Fruit fly (Drosophila melanogaster) whole organism, embryonic: ENCODE results near the gene Appl.

Experiments used
- Abd-B ChIP-seq: fragments of 200-800 bp; sonication (Bioruptor generic); optimal IDR thresholded peaks from 2 replicates; lab custom pipeline; 2018; ENCODE audit warnings: missing biosample characterization, mild to moderate bottlenecking, missing genetic modification characterization, moderate library complexity
- Antp ChIP-seq: fragments of 200-800 bp; sonication (Bioruptor generic); optimal IDR thresholded peaks from 3 replicates; lab custom pipeline; 2016; ENCODE audit warnings: missing biosample characterization, missing genetic modification characterization
- Bgb ChIP-seq: fragments of 200-800 bp; sonication (Bioruptor generic); IDR thresholded peaks from 2 replicates; pipeline ENCODE4 v1.3.6; 2022; ENCODE audit warnings: missing biosample characterization, missing genetic modification characterization; ENCODE audit not compliant: partially characterized antibody
- CG10274 ChIP-seq: fragments of 200-800 bp; sonication (Bioruptor generic); optimal IDR thresholded peaks from 3 replicates; lab custom pipeline; 2017; ENCODE audit warnings: missing biosample characterization, mild to moderate bottlenecking, missing genetic modification characterization
- CG10431 ChIP-seq: fragments of 200-800 bp; sonication (Bioruptor generic); optimal IDR thresholded peaks from 3 replicates; lab custom pipeline; 2018; ENCODE audit warnings: missing biosample characterization, mild to moderate bottlenecking, missing genetic modification characterization
- CG10565 ChIP-seq: fragments of 200-800 bp; sonication (Bioruptor generic); optimal IDR thresholded peaks from 3 replicates; lab custom pipeline; 2016; ENCODE audit warnings: missing biosample characterization, mild to moderate bottlenecking, missing genetic modification characterization
- CG12236 ChIP-seq: fragments of 200-800 bp; sonication (Bioruptor generic); optimal IDR thresholded peaks from 2 replicates; lab custom pipeline; 2016; ENCODE audit warnings: missing biosample characterization, missing genetic modification characterization
- CG12744 ChIP-seq: fragments of 200-800 bp; sonication (Bioruptor generic); optimal IDR thresholded peaks from 2 replicates; lab custom pipeline; 2016; ENCODE audit warnings: missing biosample characterization, missing genetic modification characterization
- CG14050 ChIP-seq: fragments of 200-800 bp; sonication (Bioruptor generic); IDR thresholded peaks from 3 replicates; pipeline ENCODE4 v1.3.6; 2022; ENCODE audit warnings: missing biosample characterization, missing genetic modification characterization
- CG15269 ChIP-seq: fragments of 200-800 bp; sonication (Bioruptor generic); optimal IDR thresholded peaks from 2 replicates; lab custom pipeline; 2018; ENCODE audit warnings: missing biosample characterization, mild to moderate bottlenecking, missing genetic modification characterization, moderate library complexity
- CG17829 ChIP-seq: fragments of 200-800 bp; optimal IDR thresholded peaks from 2 replicates; lab custom pipeline; 2019; ENCODE audit warnings: missing biosample characterization, mild to moderate bottlenecking, missing genetic modification characterization, moderate library complexity
- CG18262 ChIP-seq: fragments of 200-800 bp; optimal IDR thresholded peaks from 3 replicates; lab custom pipeline; 2019; ENCODE audit warnings: missing biosample characterization, mild to moderate bottlenecking, missing genetic modification characterization, moderate library complexity
- CG31441 ChIP-seq: fragments of 200-800 bp; sonication (Bioruptor generic); IDR thresholded peaks from 2 replicates; pipeline ENCODE4 v1.3.6; 2022; ENCODE audit warnings: missing biosample characterization, missing genetic modification characterization
- CG3281 ChIP-seq: fragments of 200-800 bp; sonication (Bioruptor generic); optimal IDR thresholded peaks from 3 replicates; lab custom pipeline; 2017; ENCODE audit warnings: missing biosample characterization, mild to moderate bottlenecking, missing genetic modification characterization
- CG33557 ChIP-seq: fragments of 200-800 bp; sonication (Bioruptor generic); optimal IDR thresholded peaks from 2 replicates; lab custom pipeline; 2019; ENCODE audit warnings: missing biosample characterization, mild to moderate bottlenecking, missing genetic modification characterization, moderate library complexity
- CG43689 ChIP-seq: fragments of 200-800 bp; sonication (Bioruptor generic); IDR thresholded peaks from 2 replicates; pipeline ENCODE4 v1.3.6; 2022; ENCODE audit warnings: missing biosample characterization, missing genetic modification characterization
- CG4854 ChIP-seq: fragments of 200-800 bp; sonication (Bioruptor generic); optimal IDR thresholded peaks from 2 replicates; lab custom pipeline; 2016; ENCODE audit warnings: missing biosample characterization, missing genetic modification characterization, inconsistent platforms
- CG7357 ChIP-seq: fragments of 200-800 bp; sonication (Bioruptor generic); IDR thresholded peaks from 3 replicates; pipeline ENCODE4 v1.3.6; 2022; ENCODE audit warnings: missing biosample characterization, missing genetic modification characterization
- CG8290 ChIP-seq, 3 experiments: fragments of 200-800 bp; sonication (Bioruptor generic); optimal IDR thresholded peaks; 2 replicates each; lab custom pipeline; 2016 to 2019; ENCODE audit warnings: missing biosample characterization in 3 of 3, missing genetic modification characterization in 3 of 3, mild to moderate bottlenecking in 2 of 3, moderate library complexity in 1 of 3
- CG8388 ChIP-seq: fragments of 200-800 bp; sonication (Bioruptor generic); optimal IDR thresholded peaks from 2 replicates; lab custom pipeline; 2019; ENCODE audit warnings: missing biosample characterization, mild to moderate bottlenecking, missing genetic modification characterization, moderate library complexity
- CG9609 ChIP-seq: fragments of 200-800 bp; sonication (Bioruptor generic); optimal IDR thresholded peaks from 3 replicates; lab custom pipeline; 2016; ENCODE audit warnings: missing biosample characterization, missing genetic modification characterization
- Chrac-16 ChIP-seq: fragments of 200-800 bp; sonication (Bioruptor generic); optimal IDR thresholded peaks from 3 replicates; lab custom pipeline; 2016; ENCODE audit warnings: missing biosample characterization, missing genetic modification characterization
- Dp ChIP-seq: fragments of 200-800 bp; sonication (Bioruptor generic); optimal IDR thresholded peaks from 2 replicates; lab custom pipeline; 2018; ENCODE audit warnings: missing biosample characterization, mild to moderate bottlenecking, missing genetic modification characterization, moderate library complexity
- Fer3 ChIP-seq: fragments of 200-800 bp; sonication (Bioruptor generic); optimal IDR thresholded peaks from 2 replicates; lab custom pipeline; 2018; ENCODE audit warnings: missing biosample characterization, mild to moderate bottlenecking, missing genetic modification characterization, moderate library complexity
- Hr78 ChIP-seq, 2 experiments: fragments of 200-800 bp in 1 of 2; fragments of >200 bp in 1 of 2; sonication (Bioruptor generic) in 1 of 2; optimal IDR thresholded peaks; 2 replicates each; lab custom pipeline; 2017 to 2019; ENCODE audit warnings: missing biosample characterization in 2 of 2, missing genetic modification characterization in 2 of 2, mild to moderate bottlenecking in 1 of 2, moderate library complexity in 1 of 2
- Lim3 ChIP-seq: fragments of 200-800 bp; sonication (Bioruptor generic); IDR thresholded peaks from 2 replicates; pipeline ENCODE4 v1.3.6; 2022; ENCODE audit warnings: missing biosample characterization, missing genetic modification characterization
- Oaz ChIP-seq: fragments of 200-800 bp; sonication (Bioruptor generic); IDR thresholded peaks from 2 replicates; pipeline ENCODE4 v1.3.6; 2022; ENCODE audit warnings: missing biosample characterization, missing genetic modification characterization
- Opbp ChIP-seq: fragments of 200-800 bp; sonication (Bioruptor generic); IDR thresholded peaks from 3 replicates; pipeline ENCODE4 v1.3.6; 2022; ENCODE audit warnings: missing biosample characterization, missing genetic modification characterization; ENCODE audit not compliant: partially characterized antibody
- Tbp ChIP-seq: fragments of >200 bp; optimal IDR thresholded peaks from 2 replicates; lab custom pipeline; 2018; ENCODE audit warnings: missing biosample characterization, missing genetic modification characterization
- ab ChIP-seq: fragments of 200-800 bp; sonication (Bioruptor generic); optimal IDR thresholded peaks from 2 replicates; lab custom pipeline; 2016; ENCODE audit warnings: missing biosample characterization, missing genetic modification characterization
- amos ChIP-seq: fragments of 200-800 bp; sonication (Bioruptor generic); IDR thresholded peaks from 2 replicates; pipeline ENCODE4 v1.3.6; 2022; ENCODE audit warnings: missing biosample characterization, missing genetic modification characterization; ENCODE audit not compliant: partially characterized antibody
- br ChIP-seq: fragments of >200 bp; optimal IDR thresholded peaks from 2 replicates; lab custom pipeline; 2017
- cas ChIP-seq: fragments of 200-800 bp; sonication (Bioruptor generic); IDR thresholded peaks from 2 replicates; pipeline ENCODE4 v1.3.6; 2022; ENCODE audit warnings: missing biosample characterization, missing genetic modification characterization
- cg ChIP-seq: fragments of 200-800 bp; sonication (Bioruptor generic); optimal IDR thresholded peaks from 3 replicates; lab custom pipeline; 2019; ENCODE audit warnings: missing biosample characterization, mild to moderate bottlenecking, missing genetic modification characterization, moderate library complexity
- danr ChIP-seq: fragments of 200-800 bp; sonication (Bioruptor generic); IDR thresholded peaks from 2 replicates; pipeline ENCODE4 v1.3.6; 2022; ENCODE audit warnings: missing biosample characterization, missing genetic modification characterization
- fd102C ChIP-seq: fragments of 200-800 bp; sonication (Bioruptor generic); optimal IDR thresholded peaks from 2 replicates; lab custom pipeline; 2018; ENCODE audit warnings: missing biosample characterization, mild to moderate bottlenecking, missing genetic modification characterization, moderate library complexity
- insv ChIP-seq, 2 experiments: fragments of 200-800 bp; sonication (Bioruptor generic); optimal IDR thresholded peaks; 3 replicates each; lab custom pipeline; 2016 to 2018; ENCODE audit warnings: missing biosample characterization in 2 of 2, missing genetic modification characterization in 2 of 2
- inv ChIP-seq: fragments of 200-800 bp; sonication (Bioruptor generic); IDR thresholded peaks from 2 replicates; pipeline ENCODE4 v1.3.6; 2022; ENCODE audit warnings: missing biosample characterization, missing genetic modification characterization; ENCODE audit not compliant: partially characterized antibody
- mirr ChIP-seq: fragments of 200-800 bp; sonication (Bioruptor generic); optimal IDR thresholded peaks from 3 replicates; lab custom pipeline; 2018; ENCODE audit warnings: missing biosample characterization, mild to moderate bottlenecking, missing genetic modification characterization
- mld ChIP-seq: fragments of 200-800 bp; sonication (Bioruptor generic); IDR thresholded peaks from 3 replicates; pipeline ENCODE4 v1.3.6; 2022; ENCODE audit warnings: missing biosample characterization, missing genetic modification characterization; ENCODE audit not compliant: partially characterized antibody
- nmo ChIP-seq: fragments of 200-800 bp; sonication (Bioruptor generic); optimal IDR thresholded peaks from 2 replicates; lab custom pipeline; 2018; ENCODE audit warnings: missing biosample characterization, mild to moderate bottlenecking, missing genetic modification characterization, moderate library complexity
- pan ChIP-seq, 4 experiments: fragments of >200 bp in 3 of 4; fragments of 200-800 bp in 1 of 4; sonication (Bioruptor generic) in 1 of 4; optimal IDR thresholded peaks in 3 of 4; IDR thresholded peaks in 1 of 4; 2 replicates each; pipeline versions ENCODE4 v1.3.6 to Lab custom; 2017 to 2022; ENCODE audit warnings: missing biosample characterization in 2 of 4, missing genetic modification characterization in 2 of 4, mixed read lengths in 1 of 4
- pb ChIP-seq: fragments of 200-800 bp; sonication (Bioruptor generic); optimal IDR thresholded peaks from 3 replicates; lab custom pipeline; 2016; ENCODE audit warnings: missing biosample characterization, missing genetic modification characterization
- sd ChIP-seq: fragments of 200-800 bp; sonication (Bioruptor generic); optimal IDR thresholded peaks from 3 replicates; lab custom pipeline; 2018; ENCODE audit warnings: missing biosample characterization, mild to moderate bottlenecking, missing genetic modification characterization, moderate library complexity
- seq ChIP-seq: fragments of 200-800 bp; sonication (Bioruptor generic); IDR thresholded peaks from 2 replicates; pipeline ENCODE4 v1.3.6; 2022; ENCODE audit warnings: missing biosample characterization, missing genetic modification characterization
- sob ChIP-seq: fragments of 200-800 bp; sonication (Bioruptor generic); IDR thresholded peaks from 2 replicates; pipeline ENCODE4 v1.3.6; 2022; ENCODE audit warnings: missing biosample characterization, missing genetic modification characterization
- tx ChIP-seq: fragments of 200-800 bp; sonication (Bioruptor generic); optimal IDR thresholded peaks from 2 replicates; lab custom pipeline; 2016; ENCODE audit warnings: missing biosample characterization, missing genetic modification characterization
- usp ChIP-seq: fragments of >200 bp; optimal IDR thresholded peaks from 2 replicates; lab custom pipeline; 2017; ENCODE audit warnings: missing biosample characterization, missing genetic modification characterization
- vfl ChIP-seq: fragments of 200-800 bp; sonication (Bioruptor generic); optimal IDR thresholded peaks from 2 replicates; lab custom pipeline; 2016; ENCODE audit warnings: missing biosample characterization, missing genetic modification characterization
- wdn ChIP-seq: fragments of 200-800 bp; sonication (Bioruptor generic); IDR thresholded peaks from 2 replicates; pipeline ENCODE4 v1.3.6; 2022; ENCODE audit warnings: missing biosample characterization, missing genetic modification characterization

Gene Appl

dm6 chrX:526479-527071 lies 3.7 kb upstream of the Appl start (continued):
- TF ChIP-seq CG17829 (tag; lab: Kevin White, UChicago) (peak; percentile 83), Abd-B (GFP tag; lab: Kevin White, UChicago) (no peak), CG33557 (GFP tag; lab: Kevin White, UChicago) (peak; percentile 69), fd102C (peak; percentile 97), mld (GFP tag; lab: Robert Waterston, UW) (no peak), tx (GFP tag; lab: Kevin White, UChicago) (peak; percentile 44), cas (GFP tag; lab: Robert Waterston, UW) (no peak), danr (GFP tag; lab: Robert Waterston, UW) (no peak), Fer3 (tag; lab: Kevin White, UChicago) (no peak), mirr (GFP tag; lab: Kevin White, UChicago) (no peak), CG8290 (GFP tag; optimal IDR thresholded peaks at IDR 0.05; lab: Kevin White, UChicago) (peak; percentile 42), CG8290 (tag; optimal IDR thresholded peaks at IDR 0.05; lab: Kevin White, UChicago) (peak in 1 of 2 experiments; percentile 8), Lim3 (GFP tag; lab: Robert Waterston, UW) (no peak), CG3281 (GFP tag; lab: Kevin White, UChicago) (no peak), CG18262 (tag; lab: Kevin White, UChicago) (peak; percentile 83), Opbp (GFP tag; lab: Robert Waterston, UW) (no peak), CG10274 (GFP tag; lab: Kevin White, UChicago) (no peak), Oaz (no peak), pb (GFP tag; lab: Kevin White, UChicago) (no peak), Bgb (no peak), CG4854 (GFP tag; lab: Kevin White, UChicago) (no peak), CG15269 (tag; lab: Kevin White, UChicago) (no peak), CG7357 (no peak), CG9609 (GFP tag; lab: Kevin White, UChicago) (peak; percentile 47), CG10565 (GFP tag; lab: Kevin White, UChicago) (no peak), Tbp (GFP tag; lab: Kevin White, UChicago) (no peak), usp (GFP tag; lab: Kevin White, UChicago) (no peak), inv (GFP tag; lab: Robert Waterston, UW) (no peak), nmo (peak; percentile 67), CG14050 (GFP tag; lab: Robert Waterston, UW) (no peak), ab (no peak), cg (GFP tag; lab: Kevin White, UChicago) (no peak), wdn (GFP tag; lab: Robert Waterston, UW) (no peak), seq (GFP tag; lab: Robert Waterston, UW) (no peak), Dp (GFP tag; lab: Kevin White, UChicago) (no peak), Hr78 (GFP tag; optimal IDR thresholded peaks at IDR 0.05; lab: Kevin White, UChicago) (no peak), amos (GFP tag; lab: Robert Waterston, UW) (no peak), sob (GFP tag; lab: Robert Waterston, UW) (no peak), CG12236 (GFP tag; lab: Kevin White, UChicago) (peak; percentile 42), CG8388 (GFP tag; lab: Kevin White, UChicago) (peak; percentile 53), CG12744 (GFP tag; lab: Kevin White, UChicago) (peak; percentile 32), CG10431 (GFP tag; lab: Kevin White, UChicago) (no peak), pan (optimal IDR thresholded peaks at IDR 0.05; lab: Kevin White, UChicago) (no peak), pan (GFP tag; optimal IDR thresholded peaks at IDR 0.05 in 1 of 2, IDR thresholded peaks at IDR 0.05 in 1 of 2) (no peak), CG31441 (GFP tag; lab: Robert Waterston, UW) (peak; percentile 66), insv (GFP tag; optimal IDR thresholded peaks at IDR 0.05; lab: Kevin White, UChicago) (peak in 1 of 2 experiments; percentile 84), sd (tag; lab: Kevin White, UChicago) (no peak), br (lab: Kevin White, UChicago) (no peak), Antp (GFP tag; lab: Kevin White, UChicago) (peak; percentile 57), CG43689 (GFP tag; lab: Robert Waterston, UW) (no peak), Chrac-16 (peak; percentile 77), vfl (GFP tag; lab: Kevin White, UChicago) (peak; percentile 62)
